Fruit fly (Drosophila melanogaster) whole organism: ENCODE results near the gene CG42553.

Experiments
- CG8478 ChIP-seq: fragments of >200 bp; optimal IDR thresholded peaks from 2 replicates; lab custom pipeline; 2018; ENCODE audit warnings: inconsistent platforms
- EcR ChIP-seq, 2 experiments: fragments of >200 bp; optimal IDR thresholded peaks; 2 replicates each; lab custom pipeline; 2017; ENCODE audit warnings: missing biosample characterization in 2 of 2, missing genetic modification characterization in 2 of 2, missing genetic modification reagents in 2 of 2

- TF ChIP-seq CG8478 (lab: Kevin White, UChicago) (no peak), EcR (GFP tag; optimal IDR thresholded peaks at IDR 0.05; lab: Kevin White, UChicago) (no peak)
Observed at dm6 chr3L:799837-800513, 33.9 kb upstream of the CG42553 start.
